Fruit fly (Drosophila melanogaster) whole organism, embryonic: ENCODE results near the gene Rpt5.
A peak's percentile ranks its signal among the peaks of the same experiment; 100 is the strongest.

Source experiments
- Abd-B ChIP-seq: fragments of 200-800 bp; sonication (Bioruptor generic); optimal IDR thresholded peaks from 2 replicates; lab custom pipeline; 2018; ENCODE audit warnings: missing biosample characterization, mild to moderate bottlenecking, missing genetic modification characterization, moderate library complexity
- Asciz ChIP-seq: fragments of 200-800 bp; sonication (Bioruptor generic); optimal IDR thresholded peaks from 2 replicates; lab custom pipeline; 2017; ENCODE audit warnings: missing biosample characterization, mild to moderate bottlenecking, missing genetic modification characterization, missing genetic modification reagents
- CG10462 ChIP-seq: fragments of 200-800 bp; sonication (Bioruptor generic); optimal IDR thresholded peaks from 2 replicates; lab custom pipeline; 2016; ENCODE audit warnings: missing biosample characterization, missing genetic modification characterization
- CG13123 ChIP-seq: fragments of 200-800 bp; sonication (Bioruptor generic); optimal IDR thresholded peaks from 2 replicates; lab custom pipeline; 2016; ENCODE audit warnings: missing biosample characterization, missing genetic modification characterization
- CG13296 ChIP-seq: fragments of 200-800 bp; sonication (Bioruptor generic); optimal IDR thresholded peaks from 3 replicates; lab custom pipeline; 2018; ENCODE audit warnings: missing biosample characterization, mild to moderate bottlenecking, missing genetic modification characterization
- CG15073 ChIP-seq: fragments of 200-800 bp; sonication (Bioruptor generic); optimal IDR thresholded peaks from 2 replicates; lab custom pipeline; 2016; ENCODE audit warnings: missing biosample characterization, missing genetic modification characterization
- CG1647 ChIP-seq: fragments of 200-800 bp; sonication (Bioruptor generic); optimal IDR thresholded peaks from 3 replicates; lab custom pipeline; 2016; ENCODE audit warnings: missing biosample characterization, missing genetic modification characterization
- CG2202 ChIP-seq: fragments of 200-800 bp; sonication (Bioruptor generic); optimal IDR thresholded peaks from 2 replicates; lab custom pipeline; 2018; ENCODE audit warnings: missing biosample characterization, mild to moderate bottlenecking, missing genetic modification characterization
- CG30431 ChIP-seq: fragments of 200-800 bp; sonication (Bioruptor generic); optimal IDR thresholded peaks from 2 replicates; lab custom pipeline; 2017; ENCODE audit warnings: missing biosample characterization, missing genetic modification characterization
- CG4424 ChIP-seq: fragments of 200-800 bp; sonication (Bioruptor generic); optimal IDR thresholded peaks from 3 replicates; lab custom pipeline; 2016; ENCODE audit warnings: missing biosample characterization, missing genetic modification characterization
- CG5953 ChIP-seq: fragments of 200-800 bp; sonication (Bioruptor generic); IDR thresholded peaks from 2 replicates; pipeline ENCODE4 v1.3.6; 2022; ENCODE audit warnings: missing biosample characterization, missing genetic modification characterization
- CG7271 ChIP-seq: fragments of 200-800 bp; sonication (Bioruptor generic); optimal IDR thresholded peaks from 2 replicates; lab custom pipeline; 2018; ENCODE audit warnings: missing biosample characterization, mild to moderate bottlenecking, missing genetic modification characterization, moderate library complexity
- CG9609 ChIP-seq: fragments of 200-800 bp; sonication (Bioruptor generic); optimal IDR thresholded peaks from 3 replicates; lab custom pipeline; 2016; ENCODE audit warnings: missing biosample characterization, missing genetic modification characterization
- Camta ChIP-seq: fragments of 200-800 bp; sonication (Bioruptor generic); optimal IDR thresholded peaks from 2 replicates; lab custom pipeline; 2016; ENCODE audit warnings: missing biosample characterization, missing genetic modification characterization
- Doc3 ChIP-seq: fragments of 200-800 bp; sonication (Bioruptor generic); IDR thresholded peaks from 3 replicates; pipeline ENCODE4 v1.3.6; 2022; ENCODE audit warnings: missing biosample characterization, missing genetic modification characterization; ENCODE audit not compliant: partially characterized antibody
- E2f1 ChIP-seq: fragments of 200-800 bp; sonication (Bioruptor generic); IDR thresholded peaks from 2 replicates; pipeline ENCODE4 v1.3.6; 2022; ENCODE audit warnings: missing biosample characterization, missing genetic modification characterization
- Kr ChIP-seq: fragments of 200-800 bp; sonication (Bioruptor generic); optimal IDR thresholded peaks from 2 replicates; lab custom pipeline; 2017; ENCODE audit warnings: missing biosample characterization, mild to moderate bottlenecking, missing genetic modification characterization
- Lhr ChIP-seq: fragments of 200-800 bp; sonication (Bioruptor generic); optimal IDR thresholded peaks from 3 replicates; lab custom pipeline; 2017; ENCODE audit warnings: mild to moderate bottlenecking, missing biosample characterization, missing genetic modification reagents, missing genetic modification characterization
- Myb ChIP-seq: fragments of 200-800 bp; sonication (Bioruptor generic); optimal IDR thresholded peaks from 2 replicates; lab custom pipeline; 2016; ENCODE audit warnings: missing biosample characterization, missing genetic modification characterization
- PHDP ChIP-seq: fragments of 200-800 bp; sonication (Bioruptor generic); optimal IDR thresholded peaks from 3 replicates; lab custom pipeline; 2018; ENCODE audit warnings: missing biosample characterization, mild to moderate bottlenecking, missing genetic modification characterization, moderate library complexity
- Ravus ChIP-seq: fragments of 200-800 bp; sonication (Bioruptor generic); IDR thresholded peaks from 2 replicates; pipeline ENCODE4 v1.3.6; 2022; ENCODE audit warnings: missing biosample characterization, missing genetic modification characterization
- Rfx ChIP-seq: fragments of 200-800 bp; sonication (Bioruptor generic); IDR thresholded peaks from 2 replicates; pipeline ENCODE4 v1.3.6; 2022; ENCODE audit warnings: missing biosample characterization, missing genetic modification characterization
- Taf1 ChIP-seq: fragments of 200-800 bp; sonication (Bioruptor generic); IDR thresholded peaks from 2 replicates; pipeline ENCODE4 v1.3.6; 2022; ENCODE audit warnings: missing biosample characterization, missing genetic modification characterization
- Tbp ChIP-seq: fragments of >200 bp; optimal IDR thresholded peaks from 2 replicates; lab custom pipeline; 2018; ENCODE audit warnings: missing biosample characterization, missing genetic modification characterization
- Trl ChIP-seq, 3 experiments: fragments of >200 bp in 2 of 3; fragments of 200-800 bp in 1 of 3; sonication (Bioruptor generic) in 1 of 3; optimal IDR thresholded peaks; 2 replicates in 1 of 3; 3 replicates in 2 of 3; lab custom pipeline; 2016 to 2017; ENCODE audit warnings: missing biosample characterization in 1 of 3, missing genetic modification characterization in 1 of 3
- abd-A ChIP-seq: fragments of 200-800 bp; sonication (Bioruptor generic); optimal IDR thresholded peaks from 3 replicates; lab custom pipeline; 2019; ENCODE audit warnings: missing biosample characterization, mild to moderate bottlenecking, missing genetic modification characterization, moderate library complexity
- amos ChIP-seq: fragments of 200-800 bp; sonication (Bioruptor generic); IDR thresholded peaks from 2 replicates; pipeline ENCODE4 v1.3.6; 2022; ENCODE audit warnings: missing biosample characterization, missing genetic modification characterization; ENCODE audit not compliant: partially characterized antibody
- ase ChIP-seq: fragments of 200-800 bp; sonication (Bioruptor generic); IDR thresholded peaks from 3 replicates; pipeline ENCODE4 v1.3.6; 2022; ENCODE audit warnings: missing biosample characterization, missing genetic modification characterization
- bcd ChIP-seq: fragments of 200-800 bp; sonication (Bioruptor generic); optimal IDR thresholded peaks from 2 replicates; lab custom pipeline; 2017; ENCODE audit warnings: missing biosample characterization, mild to moderate bottlenecking, missing genetic modification characterization
- btn ChIP-seq: fragments of 200-800 bp; sonication (Bioruptor generic); optimal IDR thresholded peaks from 2 replicates; lab custom pipeline; 2016; ENCODE audit warnings: missing biosample characterization, missing genetic modification characterization
- crc ChIP-seq: fragments of 200-800 bp; sonication (Bioruptor generic); optimal IDR thresholded peaks from 2 replicates; lab custom pipeline; 2016; ENCODE audit warnings: missing biosample characterization, missing genetic modification characterization
- da ChIP-seq: fragments of 200-800 bp; sonication (Bioruptor generic); optimal IDR thresholded peaks from 2 replicates; lab custom pipeline; 2016; ENCODE audit warnings: missing biosample characterization, missing genetic modification characterization
- eve ChIP-seq, 2 experiments: fragments of >200 bp; optimal IDR thresholded peaks; 2 replicates each; lab custom pipeline; 2017; ENCODE audit warnings: missing biosample characterization in 2 of 2, missing genetic modification characterization in 2 of 2
- exex ChIP-seq: fragments of 200-800 bp; sonication (Bioruptor generic); optimal IDR thresholded peaks from 4 replicates; lab custom pipeline; 2018; ENCODE audit warnings: missing biosample characterization, mild to moderate bottlenecking, missing genetic modification characterization, moderate library complexity
- knrl ChIP-seq: fragments of 200-800 bp; sonication (Bioruptor generic); IDR thresholded peaks from 3 replicates; pipeline ENCODE4 v1.3.6; 2022; ENCODE audit warnings: missing biosample characterization, missing genetic modification characterization; ENCODE audit not compliant: partially characterized antibody
- nau ChIP-seq: fragments of 200-800 bp; sonication (Bioruptor generic); optimal IDR thresholded peaks from 3 replicates; lab custom pipeline; 2017; ENCODE audit warnings: missing biosample characterization, mild to moderate bottlenecking, missing genetic modification characterization, missing genetic modification reagents
- pb ChIP-seq: fragments of 200-800 bp; sonication (Bioruptor generic); optimal IDR thresholded peaks from 3 replicates; lab custom pipeline; 2016; ENCODE audit warnings: missing biosample characterization, missing genetic modification characterization
- sens ChIP-seq: fragments of 200-800 bp; sonication (Bioruptor generic); peaks from one replicate; lab custom pipeline; 2016; ENCODE audit warnings: missing biosample characterization, missing genetic modification characterization
- seq ChIP-seq: fragments of 200-800 bp; sonication (Bioruptor generic); IDR thresholded peaks from 2 replicates; pipeline ENCODE4 v1.3.6; 2022; ENCODE audit warnings: missing biosample characterization, missing genetic modification characterization
- shn ChIP-seq: fragments of 200-800 bp; sonication (Bioruptor generic); optimal IDR thresholded peaks from 3 replicates; lab custom pipeline; 2016; ENCODE audit warnings: missing biosample characterization, missing genetic modification characterization
- sima ChIP-seq: fragments of 200-800 bp; sonication (Bioruptor generic); optimal IDR thresholded peaks from 2 replicates; lab custom pipeline; 2016; ENCODE audit warnings: missing biosample characterization, missing genetic modification characterization
- sr ChIP-seq: fragments of 200-800 bp; sonication (Bioruptor generic); IDR thresholded peaks from 3 replicates; pipeline ENCODE4 v1.3.6; 2022; ENCODE audit warnings: missing biosample characterization, missing genetic modification characterization
- tin ChIP-seq: fragments of 200-800 bp; sonication (Bioruptor generic); optimal IDR thresholded peaks from 3 replicates; lab custom pipeline; 2016; ENCODE audit warnings: missing biosample characterization, missing genetic modification characterization
- trem ChIP-seq: fragments of 200-800 bp; optimal IDR thresholded peaks from 3 replicates; lab custom pipeline; 2019; ENCODE audit warnings: missing biosample characterization, mild to moderate bottlenecking, missing genetic modification characterization, moderate library complexity
- twi ChIP-seq: fragments of 200-800 bp; optimal IDR thresholded peaks from 2 replicates; lab custom pipeline; 2019; ENCODE audit warnings: missing biosample characterization, mild to moderate bottlenecking, missing genetic modification characterization, moderate library complexity
- vnd ChIP-seq: fragments of 200-800 bp; sonication (Bioruptor generic); IDR thresholded peaks from 3 replicates; pipeline ENCODE4 v1.3.6; 2022; ENCODE audit warnings: missing biosample characterization, missing genetic modification characterization; ENCODE audit not compliant: partially characterized antibody
- wek ChIP-seq: fragments of 200-800 bp; sonication (Bioruptor generic); optimal IDR thresholded peaks from 3 replicates; lab custom pipeline; 2018; ENCODE audit warnings: missing biosample characterization, mild to moderate bottlenecking, missing genetic modification characterization, moderate library complexity
- zfh2 ChIP-seq: fragments of 200-800 bp; sonication (Bioruptor generic); optimal IDR thresholded peaks from 2 replicates; lab custom pipeline; 2016; ENCODE audit warnings: missing biosample characterization, missing genetic modification characterization

Rpt5 gene

dm6 chr3R:23782456-23783402, 30.1 kb downstream of the Rpt5 start (continued):
- peak; percentile 83 for TF ChIP-seq wek (GFP tag; lab: Kevin White, UChicago)
- TF ChIP-seq Myb (GFP tag; lab: Kevin White, UChicago), result peak; percentile 42
- peak; percentile 77 for TF ChIP-seq CG13123 (GFP tag; lab: Kevin White, UChicago)
- peak; percentile 77 for TF ChIP-seq CG1647
- peak; percentile 61; the same call in 2 of the 3 replicates for TF ChIP-seq ase (GFP tag; lab: Robert Waterston, UW)
- TF ChIP-seq CG10462 (GFP tag; lab: Kevin White, UChicago), result peak; percentile 84
- peak; percentile 47 for TF ChIP-seq crc (GFP tag; lab: Kevin White, UChicago)
- TF ChIP-seq Kr (GFP tag; lab: Kevin White, UChicago), result peak; percentile 86
- TF ChIP-seq pb (GFP tag; lab: Kevin White, UChicago), result peak; percentile 76
- peak; percentile 16; the same call in 1 of the 3 replicates for TF ChIP-seq sr (GFP tag; lab: Robert Waterston, UW)
- TF ChIP-seq knrl (GFP tag; lab: Robert Waterston, UW), result no peak
- peak; percentile 82 for TF ChIP-seq PHDP (tag; lab: Kevin White, UChicago)
- peak; percentile 85 for TF ChIP-seq bcd (GFP tag; lab: Kevin White, UChicago)
- peak; percentile 71 for TF ChIP-seq Lhr (GFP tag; lab: Kevin White, UChicago)
- peak; percentile 54 for TF ChIP-seq shn (GFP tag; lab: Kevin White, UChicago)
- peak; percentile 92 for TF ChIP-seq tin
- no peak for TF ChIP-seq zfh2 (GFP tag; lab: Kevin White, UChicago)
- peak; percentile 81 for TF ChIP-seq Asciz
- TF ChIP-seq sens, result peak; percentile 99
- peak; percentile 94 for TF ChIP-seq trem (tag; lab: Kevin White, UChicago)
- TF ChIP-seq CG15073 (GFP tag; lab: Kevin White, UChicago), result peak; percentile 71
- TF ChIP-seq eve (GFP tag; optimal IDR thresholded peaks at IDR 0.05; lab: Kevin White, UChicago), result peak in 1 of 2 experiments; percentile 77
- TF ChIP-seq exex (tag; lab: Kevin White, UChicago), result peak; percentile 96
- TF ChIP-seq Tbp, result no peak
- TF ChIP-seq E2f1, result peak; percentile 78
- TF ChIP-seq Trl (optimal IDR thresholded peaks at IDR 0.05; lab: Kevin White, UChicago), result peak; percentile 44 to 72
- TF ChIP-seq Trl (GFP tag; optimal IDR thresholded peaks at IDR 0.05; lab: Kevin White, UChicago), result peak; percentile 66
- TF ChIP-seq CG9609 (GFP tag; lab: Kevin White, UChicago), result peak; percentile 62
- peak; percentile 30; the same call in 1 of the 2 replicates for TF ChIP-seq seq (GFP tag; lab: Robert Waterston, UW)
- TF ChIP-seq CG5953, result peak; percentile 71
- peak; percentile 90 for TF ChIP-seq twi (tag; lab: Kevin White, UChicago)
- peak; percentile 76 for TF ChIP-seq CG13296 (GFP tag; lab: Kevin White, UChicago)
- no peak for TF ChIP-seq Taf1 (GFP tag; lab: Robert Waterston, UW)
- TF ChIP-seq Camta (GFP tag; lab: Kevin White, UChicago), result peak; percentile 85
- peak; percentile 72 for TF ChIP-seq nau (GFP tag; lab: Kevin White, UChicago)
- TF ChIP-seq da (GFP tag; lab: Kevin White, UChicago), result peak; percentile 23
- peak; percentile 63 for TF ChIP-seq btn (GFP tag; lab: Kevin White, UChicago)
- peak; percentile 93 for TF ChIP-seq CG2202 (tag; lab: Kevin White, UChicago)
- peak; percentile 92 for TF ChIP-seq CG30431 (GFP tag; lab: Kevin White, UChicago)
- no peak for TF ChIP-seq vnd (GFP tag; lab: Robert Waterston, UW)
- no peak for TF ChIP-seq Doc3 (GFP tag; lab: Robert Waterston, UW)
- TF ChIP-seq Abd-B (GFP tag; lab: Kevin White, UChicago), result peak; percentile 89
- peak; percentile 12 for TF ChIP-seq sima (GFP tag; lab: Kevin White, UChicago)
- TF ChIP-seq amos (GFP tag; lab: Robert Waterston, UW), result no peak
- TF ChIP-seq abd-A (tag; lab: Kevin White, UChicago), result peak; percentile 48
- TF ChIP-seq Ravus (GFP tag; lab: Robert Waterston, UW), result no peak; the same call in 1 of the 2 replicates
- peak; percentile 56; the same call in 1 of the 2 replicates for TF ChIP-seq Rfx (GFP tag; lab: Robert Waterston, UW)
- peak; percentile 43 for TF ChIP-seq CG7271
- peak; percentile 92 for TF ChIP-seq CG4424 (GFP tag; lab: Kevin White, UChicago)
